Worm (Caenorhabditis elegans): ENCODE measurements around the gene ZK470.6.

DNA sequence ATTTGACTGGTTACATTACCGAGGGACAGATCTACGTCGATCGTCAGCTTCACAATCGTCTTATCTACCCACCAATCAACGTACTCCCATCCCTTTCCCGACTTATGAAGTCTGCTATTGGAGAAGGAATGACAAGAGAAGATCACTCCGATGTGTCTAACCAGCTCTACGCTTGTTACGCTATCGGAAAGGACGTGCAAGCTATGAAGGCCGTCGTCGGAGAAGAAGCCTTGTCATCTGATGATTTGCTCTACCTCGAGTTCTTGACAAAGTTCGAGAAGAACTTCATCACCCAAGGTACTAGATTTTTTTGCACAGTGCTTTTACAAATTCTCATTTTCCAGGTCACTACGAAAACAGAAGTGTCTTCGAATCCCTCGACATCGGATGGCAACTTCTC lies 14.9 kb upstream of the ZK470.6 start:
- TF ChIP-seq hlh-1 (tag; optimal IDR thresholded peaks at IDR 0.05) (no peak), unc-39 (tag; optimal IDR thresholded peaks at IDR 0.05) (no peak), lin-32 (GFP tag; optimal IDR thresholded peaks at IDR 0.05) (no peak), sptf-1 (tag; optimal IDR thresholded peaks at IDR 0.05) (no peak), nhr-237 (tag; optimal IDR thresholded peaks at IDR 0.05) (no peak), nhr-12 (tag; optimal IDR thresholded peaks at IDR 0.05) (no peak), lsy-2 (tag; optimal IDR thresholded peaks at IDR 0.05) (no peak), snpc-4 (tag; optimal IDR thresholded peaks at IDR 0.05) (no peak), ztf-11 (tag; optimal IDR thresholded peaks at IDR 0.05) (no peak), elt-1 (tag; optimal IDR thresholded peaks at IDR 0.05; ENCODE audit: borderline replicate concordance, insufficient read depth) (no peak), nhr-76 (tag; optimal IDR thresholded peaks at IDR 0.05) (no peak), mls-2 (tag; optimal IDR thresholded peaks at IDR 0.05) (no peak), unc-62 (GFP tag; optimal IDR thresholded peaks at IDR 0.05) (no peak)
